Worm (Caenorhabditis elegans): ENCODE measurements around the gene spp-26.

DNA sequence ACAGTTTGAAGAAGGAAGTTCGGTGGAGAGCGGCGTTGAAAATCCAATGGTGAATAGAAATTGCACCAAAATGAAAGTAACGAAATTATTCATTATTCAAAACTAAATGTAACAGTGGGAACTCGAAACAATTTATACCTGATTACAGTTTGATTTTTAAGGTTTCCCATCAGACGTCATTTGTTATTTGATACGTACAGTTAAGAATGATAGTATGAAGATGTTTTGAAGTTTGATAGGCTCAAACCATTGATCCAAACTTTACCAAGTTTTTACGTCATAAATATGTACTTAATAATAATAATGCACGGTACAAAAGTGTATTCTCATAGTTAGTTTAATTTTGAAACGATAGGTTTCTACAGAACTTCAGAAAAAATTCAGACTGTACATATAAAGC, 902 bp downstream of the spp-26 start, which contains the start of gene spp-20:
- TF ChIP-seq scrt-1 (GFP tag; IDR thresholded peaks at IDR 0.05) = no peak
- no peak for TF ChIP-seq ama-1 (optimal IDR thresholded peaks at IDR 0.05)
- no peak for TF ChIP-seq ceh-36 (tag; optimal IDR thresholded peaks at IDR 0.05)
- no peak for TF ChIP-seq sea-1 (GFP tag; conservative IDR thresholded peaks at IDR 0.05)
- no peak for TF ChIP-seq ets-7 (tag; optimal IDR thresholded peaks at IDR 0.05)
- no peak for TF ChIP-seq flt-1 (GFP tag; IDR thresholded peaks at IDR 0.05)
- TF ChIP-seq tbx-11 (GFP tag; IDR thresholded peaks at IDR 0.05) = no peak
- no peak for TF ChIP-seq hmbx-1 (tag; optimal IDR thresholded peaks at IDR 0.05)
- no peak for TF ChIP-seq tbx-37 (GFP tag; conservative IDR thresholded peaks at IDR 0.05)
- no peak for TF ChIP-seq hmg-4 (GFP tag; optimal IDR thresholded peaks at IDR 0.05)
- no peak for TF ChIP-seq B0310.2 (tag; optimal IDR thresholded peaks at IDR 0.05)

All from whole organism, early embryonic.